Worm (Caenorhabditis elegans): ENCODE data around the gene srh-276.

The srh-276 gene

DNA sequence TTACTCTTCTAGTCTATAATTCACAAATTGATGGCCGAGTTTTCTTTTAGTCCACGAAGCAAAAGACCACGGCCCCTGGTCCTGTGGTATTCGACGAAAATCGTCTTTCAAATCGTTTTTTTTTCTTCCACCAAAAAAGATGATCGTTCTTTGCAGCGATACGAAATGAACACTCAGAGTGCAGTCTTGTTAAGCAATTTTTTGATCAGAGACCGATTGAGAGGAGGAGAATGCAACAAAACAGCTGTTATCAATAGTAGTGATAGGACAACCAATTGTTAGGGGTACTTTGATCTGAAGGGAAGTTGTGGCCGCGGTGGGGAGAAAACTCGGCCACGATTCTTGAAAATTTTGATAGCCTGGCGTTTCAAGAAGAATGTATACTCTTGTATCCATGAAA lies 34.8 kb downstream of the srh-276 start (continued):
- peak; percentile 60 for TF ChIP-seq nhr-21 (tag; optimal IDR thresholded peaks at IDR 0.05)
- no peak for TF ChIP-seq lin-11 (tag; optimal IDR thresholded peaks at IDR 0.05)
- TF ChIP-seq R02D3.7 (tag; optimal IDR thresholded peaks at IDR 0.05), result no peak
- TF ChIP-seq nhr-77 (tag; optimal IDR thresholded peaks at IDR 0.05), result no peak
- TF ChIP-seq crh-2 (tag; optimal IDR thresholded peaks at IDR 0.05), result no peak
- TF ChIP-seq gmeb-1 (tag; optimal IDR thresholded peaks at IDR 0.05), result peak; percentile 38
- no peak for TF ChIP-seq dmd-4 (tag; optimal IDR thresholded peaks at IDR 0.05)
- TF ChIP-seq mab-5 (tag; optimal IDR thresholded peaks at IDR 0.05), result no peak
- TF ChIP-seq blmp-1 (tag; optimal IDR thresholded peaks at IDR 0.05; ENCODE audit: insufficient read depth), result no peak
- TF ChIP-seq unc-39 (tag; optimal IDR thresholded peaks at IDR 0.05), result no peak

ce11 chrV:15566511-15567178 lies 37.5 kb downstream of the srh-276 start:
- TF ChIP-seq snpc-4 (tag; optimal IDR thresholded peaks at IDR 0.05), result peak; percentile 63
- no peak for TF ChIP-seq Y55F3AM.14 (GFP tag; optimal IDR thresholded peaks at IDR 0.05)
- TF ChIP-seq sem-4 (tag; optimal IDR thresholded peaks at IDR 0.05), result peak; percentile 73
- TF ChIP-seq unc-55 (GFP tag; optimal IDR thresholded peaks at IDR 0.05), result peak; percentile 6
- peak; percentile 83 for TF ChIP-seq crh-2 (tag; optimal IDR thresholded peaks at IDR 0.05)
- TF ChIP-seq nhr-6 (tag; optimal IDR thresholded peaks at IDR 0.05), result peak; percentile 29
- TF ChIP-seq nhr-11 (tag; optimal IDR thresholded peaks at IDR 0.05), result no peak
- TF ChIP-seq blmp-1 (tag; optimal IDR thresholded peaks at IDR 0.05; ENCODE audit: insufficient read depth), result peak; percentile 40
- no peak for TF ChIP-seq skn-1 (tag; optimal IDR thresholded peaks at IDR 0.05)
- peak; percentile 25 for TF ChIP-seq lin-13 (GFP tag; optimal IDR thresholded peaks at IDR 0.05)
- peak in 1 of 2 experiments; percentile 84 for TF ChIP-seq lsy-2 (tag; optimal IDR thresholded peaks at IDR 0.05)
- no peak for TF ChIP-seq nhr-23 (tag; optimal IDR thresholded peaks at IDR 0.05)
- peak; percentile 68 for TF ChIP-seq ceh-16 (tag; optimal IDR thresholded peaks at IDR 0.05)
- TF ChIP-seq aly-2 (tag; optimal IDR thresholded peaks at IDR 0.05), result no peak
- TF ChIP-seq gmeb-1 (tag; optimal IDR thresholded peaks at IDR 0.05), result peak; percentile 70
- TF ChIP-seq ceh-82 (tag; optimal IDR thresholded peaks at IDR 0.05), result no peak
- TF ChIP-seq mbf-1 (tag; optimal IDR thresholded peaks at IDR 0.05), result no peak
- TF ChIP-seq F13H6.1 (tag; optimal IDR thresholded peaks at IDR 0.05), result peak; percentile 81
- TF ChIP-seq egl-27 (tag; optimal IDR thresholded peaks at IDR 0.05), result no peak
- TF ChIP-seq nhr-21 (tag; optimal IDR thresholded peaks at IDR 0.05), result peak; percentile 94
- TF ChIP-seq lin-39 (tag; optimal IDR thresholded peaks at IDR 0.05), result no peak
- TF ChIP-seq dmd-4 (tag; optimal IDR thresholded peaks at IDR 0.05), result no peak
- no peak for TF ChIP-seq zag-1 (tag; optimal IDR thresholded peaks at IDR 0.05)
- peak; percentile 97 for TF ChIP-seq nhr-129 (tag; optimal IDR thresholded peaks at IDR 0.05)
- TF ChIP-seq alr-1 (tag; optimal IDR thresholded peaks at IDR 0.05), result no peak
- TF ChIP-seq unc-39 (tag; optimal IDR thresholded peaks at IDR 0.05), result no peak
- TF ChIP-seq ztf-1 (GFP tag; conservative IDR thresholded peaks at IDR 0.05), result no peak
- TF ChIP-seq peb-1 (tag; optimal IDR thresholded peaks at IDR 0.05), result no peak
- TF ChIP-seq nhr-25 (tag; optimal IDR thresholded peaks at IDR 0.05), result peak; percentile 70
- TF ChIP-seq ztf-4 (tag; optimal IDR thresholded peaks at IDR 0.05), result peak; percentile 42
- peak; percentile 45 to 89 for TF ChIP-seq mdl-1 (tag; optimal IDR thresholded peaks at IDR 0.05)
- TF ChIP-seq C34F6.9 (tag; optimal IDR thresholded peaks at IDR 0.05), result peak; percentile 76
- no peak for TF ChIP-seq R02D3.7 (tag; optimal IDR thresholded peaks at IDR 0.05)
- TF ChIP-seq sma-9 (GFP tag; optimal IDR thresholded peaks at IDR 0.05), result peak; percentile 94
- TF ChIP-seq sma-9 (tag; optimal IDR thresholded peaks at IDR 0.05), result no peak
- TF ChIP-seq unc-62 (GFP tag; optimal IDR thresholded peaks at IDR 0.05), result no peak
- no peak for TF ChIP-seq nhr-12 (tag; optimal IDR thresholded peaks at IDR 0.05)
- TF ChIP-seq ztf-11 (tag; optimal IDR thresholded peaks at IDR 0.05), result no peak
- TF ChIP-seq fos-1 (tag; optimal IDR thresholded peaks at IDR 0.05), result no peak
- TF ChIP-seq nhr-237 (tag; optimal IDR thresholded peaks at IDR 0.05), result no peak
- no peak for TF ChIP-seq nhr-77 (tag; optimal IDR thresholded peaks at IDR 0.05)
- TF ChIP-seq mab-5 (tag; optimal IDR thresholded peaks at IDR 0.05), result peak; percentile 76
- TF ChIP-seq ZK546.5 (tag; optimal IDR thresholded peaks at IDR 0.05), result no peak
- peak; percentile 57 for TF ChIP-seq lin-11 (tag; optimal IDR thresholded peaks at IDR 0.05)
- TF ChIP-seq ama-1 (optimal IDR thresholded peaks at IDR 0.05), result peak; percentile 95
- no peak for TF ChIP-seq elt-1 (tag; optimal IDR thresholded peaks at IDR 0.05)
- TF ChIP-seq nhr-10 (tag; optimal IDR thresholded peaks at IDR 0.05), result no peak
- TF ChIP-seq sma-3 (GFP tag; optimal IDR thresholded peaks at IDR 0.05), result peak; percentile 50
- no peak for TF ChIP-seq elt-3 (tag; optimal IDR thresholded peaks at IDR 0.05)
